Worm (Caenorhabditis elegans): Measurements from ENCODE around the gene E04F6.15.

The E04F6.15 gene

DNA sequence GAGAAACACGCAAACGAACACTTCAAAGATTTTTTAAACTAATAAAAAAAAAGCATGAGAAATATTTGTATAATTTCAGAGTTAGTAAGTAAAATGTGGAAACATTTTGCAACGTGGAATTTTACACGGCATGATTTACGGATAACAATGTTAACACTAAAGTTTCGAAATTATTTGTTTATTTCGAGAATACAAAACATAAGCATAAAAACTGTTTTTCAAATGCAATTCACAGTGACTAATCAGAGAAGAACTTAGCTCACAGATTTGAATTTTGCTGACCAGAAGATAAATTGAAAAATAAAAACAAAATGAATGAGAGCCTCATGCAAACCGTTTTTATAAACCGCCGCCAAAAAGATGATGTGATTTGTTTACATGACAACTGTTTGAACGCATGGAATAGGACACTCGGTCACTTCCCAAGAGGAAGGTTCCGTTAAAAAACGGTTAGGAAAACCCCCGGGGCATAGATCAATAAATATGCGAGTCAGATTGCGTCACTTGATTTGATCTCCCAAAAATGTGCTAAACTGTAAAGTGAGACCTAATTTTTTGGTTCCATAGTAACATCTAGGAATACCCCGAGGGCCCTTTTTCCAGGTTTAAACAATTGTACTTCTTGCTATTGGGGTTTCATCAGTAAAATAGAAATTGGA, 15.9 kb upstream of the E04F6.15 start, which contains the start of gene clh-3:
clh-3 (minus strand) TSS at position 51 of the 659 bp plus-strand sequence.
- TF ChIP-seq tbx-7 (tag; optimal IDR thresholded peaks at IDR 0.05) (no peak), C08G9.2 (tag; optimal IDR thresholded peaks at IDR 0.05) (no peak), ztf-16 (tag; optimal IDR thresholded peaks at IDR 0.05) (no peak), T23F11.4 (GFP tag; optimal IDR thresholded peaks at IDR 0.05) (no peak), sox-2 (GFP tag; IDR thresholded peaks at IDR 0.05) (no peak), unc-42 (tag; optimal IDR thresholded peaks at IDR 0.05) (no peak), rnt-1 (tag; optimal IDR thresholded peaks at IDR 0.05) (no peak), ttx-3 (tag; optimal IDR thresholded peaks at IDR 0.05) (no peak), nhr-11 (tag; optimal IDR thresholded peaks at IDR 0.05) (no peak), sdc-2 (tag; optimal IDR thresholded peaks at IDR 0.05) (no peak), ceh-34 (tag; optimal IDR thresholded peaks at IDR 0.05) (no peak), syd-9 (tag; optimal IDR thresholded peaks at IDR 0.05) (no peak), tbx-2 (tag; optimal IDR thresholded peaks at IDR 0.05) (no peak), ceh-6 (GFP tag; optimal IDR thresholded peaks at IDR 0.05) (no peak), ceh-45 (GFP tag; IDR thresholded peaks at IDR 0.05) (no peak)

DNA sequence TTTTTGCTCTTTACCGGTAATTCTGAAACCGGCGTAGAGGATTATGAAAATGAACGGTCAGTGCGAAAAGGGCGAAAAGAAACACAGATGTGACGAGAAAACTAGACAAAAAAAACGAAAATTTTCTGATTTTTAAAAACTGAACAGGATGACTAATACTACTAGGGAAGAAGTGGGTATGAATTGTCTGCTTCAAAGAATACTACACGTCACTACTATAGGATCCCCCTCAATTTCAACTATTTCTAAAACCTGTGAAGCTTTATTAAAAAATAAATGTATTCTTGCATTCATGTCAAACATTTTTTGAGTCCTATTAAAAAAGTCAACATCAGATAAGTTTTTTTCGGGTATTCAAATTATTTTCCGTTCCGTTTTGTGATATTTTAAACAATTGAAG, 14.0 kb upstream of the E04F6.15 start:
- TF ChIP-seq npax-4 (tag; optimal IDR thresholded peaks at IDR 0.05) (no peak), pha-2 (tag; optimal IDR thresholded peaks at IDR 0.05) (no peak), K09A11.1 (tag; optimal IDR thresholded peaks at IDR 0.05; ENCODE audit: insufficient read depth) (no peak), ceh-31 (tag; optimal IDR thresholded peaks at IDR 0.05) (no peak), hlh-13 (GFP tag; optimal IDR thresholded peaks at IDR 0.05) (no peak), T23F11.4 (GFP tag; optimal IDR thresholded peaks at IDR 0.05) (no peak), Y22D7AL.16 (tag; optimal IDR thresholded peaks at IDR 0.05) (no peak), ets-4 (tag; optimal IDR thresholded peaks at IDR 0.05) (no peak), ceh-19 (GFP tag; optimal IDR thresholded peaks at IDR 0.05) (no peak), fax-1 (tag; optimal IDR thresholded peaks at IDR 0.05) (no peak), ceh-9 (tag; optimal IDR thresholded peaks at IDR 0.05) (no peak), ceh-6 (GFP tag; optimal IDR thresholded peaks at IDR 0.05) (no peak), madf-2 (tag; optimal IDR thresholded peaks at IDR 0.05) (no peak), hlh-8 (tag; optimal IDR thresholded peaks at IDR 0.05) (no peak), nhr-11 (tag; optimal IDR thresholded peaks at IDR 0.05) (no peak), hlh-30 (tag; optimal IDR thresholded peaks at IDR 0.05; ENCODE audit: insufficient read depth) (no peak), ttx-3 (tag; optimal IDR thresholded peaks at IDR 0.05) (no peak), fkh-10 (GFP tag; optimal IDR thresholded peaks at IDR 0.05) (no peak), tbx-7 (tag; optimal IDR thresholded peaks at IDR 0.05) (no peak), syd-9 (tag; optimal IDR thresholded peaks at IDR 0.05) (no peak)

DNA sequence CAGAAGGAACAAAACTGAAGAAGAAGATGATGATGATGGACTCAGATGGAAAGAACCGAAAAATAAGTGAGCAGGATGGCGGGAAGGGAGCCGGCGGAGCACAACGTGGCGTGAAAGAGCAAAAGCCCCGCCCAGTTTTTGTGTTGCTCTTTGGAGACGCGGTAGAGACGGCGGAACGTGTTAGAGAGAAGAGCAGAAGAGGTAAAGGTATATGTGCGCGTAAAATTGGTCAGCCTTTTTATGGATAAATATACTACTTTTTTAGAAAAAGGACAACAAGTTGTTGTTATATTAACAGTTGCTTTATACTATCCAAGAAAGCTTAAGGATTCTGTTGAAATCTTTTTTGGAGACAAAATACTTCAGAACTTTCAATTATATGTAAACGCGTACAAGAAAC, 7.0 kb upstream of the E04F6.15 start, which contains the start of gene E04F6.10:
E04F6.10 (minus strand) TSS at position 101 of the 400 bp plus-strand sequence.
- no peak for TF ChIP-seq unc-55 (GFP tag; optimal IDR thresholded peaks at IDR 0.05)
- TF ChIP-seq npax-4 (tag; optimal IDR thresholded peaks at IDR 0.05) = no peak
- TF ChIP-seq ttx-3 (tag; optimal IDR thresholded peaks at IDR 0.05) = no peak
- no peak for TF ChIP-seq fkh-6 (tag; optimal IDR thresholded peaks at IDR 0.05)
- TF ChIP-seq unc-42 (tag; optimal IDR thresholded peaks at IDR 0.05) = no peak
- TF ChIP-seq fkh-10 (GFP tag; optimal IDR thresholded peaks at IDR 0.05) = no peak
- TF ChIP-seq pag-3 (tag; optimal IDR thresholded peaks at IDR 0.05; ENCODE audit: borderline replicate concordance) = no peak
- no peak for TF ChIP-seq nhr-232 (tag; optimal IDR thresholded peaks at IDR 0.05)
- no peak for TF ChIP-seq K09A11.1 (tag; optimal IDR thresholded peaks at IDR 0.05; ENCODE audit: insufficient read depth)
- no peak for TF ChIP-seq dmd-4 (tag; optimal IDR thresholded peaks at IDR 0.05; ENCODE audit: borderline replicate concordance)
- TF ChIP-seq ceh-6 (GFP tag; optimal IDR thresholded peaks at IDR 0.05) = no peak
- TF ChIP-seq ahr-1 (tag; optimal IDR thresholded peaks at IDR 0.05) = no peak
- TF ChIP-seq odd-2 (tag; optimal IDR thresholded peaks at IDR 0.05) = no peak
- TF ChIP-seq ceh-48 (tag; optimal IDR thresholded peaks at IDR 0.05) = no peak
- TF ChIP-seq ets-4 (tag; optimal IDR thresholded peaks at IDR 0.05) = no peak
- TF ChIP-seq lin-11 (tag; optimal IDR thresholded peaks at IDR 0.05) = no peak
- no peak for TF ChIP-seq fax-1 (tag; optimal IDR thresholded peaks at IDR 0.05)
